Comparison of ENCODE assay signal across 2 worm cellular contexts in genomic region chrX:8917730-8918129, ce11.
A peak's percentile ranks its signal among the peaks of the same experiment; 100 is the strongest.
TF ChIP-seq lines count a peak whose summit lies in the region.

No protein-coding gene starts in this region.

TF ChIP-seq in whole organism, L4 larva, 104 proteins besides CTCF, POLR2A, EP300 and RAD21:
- no peak for TF ChIP-seq F10B5.3 (tag; optimal IDR thresholded peaks at IDR 0.05; lab: Kevin White, UChicago)
- 0 out of 2 replicates have a peak, but pooled peaks have one; percentile 10 for TF ChIP-seq mdt-29 (GFP tag; IDR thresholded peaks at IDR 0.05; lab: Robert Waterston, UW)
- TF ChIP-seq set-16 (GFP tag; IDR thresholded peaks at IDR 0.05; lab: Robert Waterston, UW) = peak; percentile 52
- TF ChIP-seq F49E8.2 (tag; optimal IDR thresholded peaks at IDR 0.05; lab: Kevin White, UChicago; ENCODE audit: borderline replicate concordance) = no peak
- no peak for TF ChIP-seq hlh-30 (tag; optimal IDR thresholded peaks at IDR 0.05; lab: Kevin White, UChicago; ENCODE audit: insufficient read depth)

TF ChIP-seq in whole organism, young adult, 124 proteins besides CTCF, POLR2A, EP300 and RAD21:
- no peak for TF ChIP-seq lin-26 (GFP tag; IDR thresholded peaks at IDR 0.05; lab: Robert Waterston, UW)
- peak; percentile 63 for TF ChIP-seq zfh-2 (GFP tag; conservative IDR thresholded peaks at IDR 0.05; lab: Robert Waterston, UW)
